Fruit fly (Drosophila melanogaster) ovary, adult (tissue): ENCODE data around the gene CG43165.

ENCODE experiments used
- CG17801 ChIP-seq: fragments of 200-800 bp; optimal IDR thresholded peaks from 2 replicates; lab custom pipeline; 2019; ENCODE audit warnings: missing biosample characterization, mild to moderate bottlenecking, missing genetic modification characterization, moderate library complexity; ENCODE audit not compliant: partially characterized antibody

CG43165 gene

DNA sequence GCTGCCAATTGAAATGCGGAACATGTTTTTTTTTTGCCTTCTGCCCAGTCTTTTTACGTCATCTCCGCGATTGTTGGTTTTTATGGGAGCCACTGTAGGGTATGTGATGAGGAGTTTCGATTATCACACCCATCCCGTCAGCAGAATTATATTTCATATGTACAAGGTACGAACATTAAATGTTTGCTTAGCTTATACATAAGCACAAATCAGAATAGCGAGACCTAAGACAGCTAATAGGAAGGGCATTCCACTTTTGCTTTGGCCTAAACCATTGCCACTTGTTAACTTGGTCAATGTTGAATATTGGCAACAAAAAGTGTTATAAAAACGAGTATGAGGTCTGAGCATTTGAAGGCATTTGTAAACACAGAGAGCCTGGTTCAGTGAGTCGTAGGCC lies 8.4 kb upstream of the CG43165 start, which contains the start of gene CG2816:
CG2816 (plus strand) TSS at position 400 of the 400 bp plus-strand sequence.
- TF ChIP-seq CG17801 (GFP tag; lab: Kevin White, UChicago) = no peak

DNA sequence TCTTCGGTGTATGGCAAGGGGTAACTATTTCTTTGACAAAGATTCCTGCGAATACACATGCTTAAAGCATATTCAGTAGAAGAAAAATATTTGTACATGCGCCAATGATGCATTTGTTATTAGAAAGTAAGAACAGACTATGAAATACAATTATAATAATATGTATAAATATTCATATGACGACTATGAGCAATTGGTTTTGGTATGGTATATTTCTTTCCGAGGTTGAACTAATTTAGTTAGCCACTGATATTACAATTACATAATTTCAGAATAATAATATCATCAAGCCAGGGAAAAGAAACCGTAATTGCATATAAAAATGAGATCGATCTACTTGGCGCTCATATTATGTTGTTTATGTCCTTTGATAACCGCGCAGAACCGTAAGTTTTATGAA lies 6.7 kb upstream of the CG43165 start, which contains the start of gene CG43145:
CG43145 (plus strand) TSS at position 301 of the 400 bp plus-strand sequence.
- no peak for TF ChIP-seq CG17801 (GFP tag; lab: Kevin White, UChicago)

DNA sequence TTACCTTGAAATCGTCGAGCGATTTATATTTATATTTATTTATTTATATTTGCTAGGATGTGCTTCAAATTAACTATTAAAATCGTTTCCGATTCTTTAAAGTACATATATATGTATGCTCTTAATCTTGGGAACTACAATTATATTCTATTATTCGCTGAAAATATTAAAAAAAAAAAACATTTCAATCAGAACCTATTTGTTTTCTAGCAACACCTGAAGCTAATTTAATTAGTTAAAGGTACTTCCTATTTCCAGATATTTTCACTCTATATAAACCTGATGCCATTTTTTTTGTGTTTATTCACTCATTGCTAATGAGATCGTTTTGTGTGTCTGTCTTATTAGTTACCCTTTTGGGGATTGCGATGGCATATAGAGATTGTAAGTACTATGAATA lies 6.2 kb upstream of the CG43165 start, which contains the start of gene CG42467:
CG42467 (plus strand) TSS at position 301 of the 400 bp plus-strand sequence.
- no peak for TF ChIP-seq CG17801 (GFP tag; lab: Kevin White, UChicago)

DNA sequence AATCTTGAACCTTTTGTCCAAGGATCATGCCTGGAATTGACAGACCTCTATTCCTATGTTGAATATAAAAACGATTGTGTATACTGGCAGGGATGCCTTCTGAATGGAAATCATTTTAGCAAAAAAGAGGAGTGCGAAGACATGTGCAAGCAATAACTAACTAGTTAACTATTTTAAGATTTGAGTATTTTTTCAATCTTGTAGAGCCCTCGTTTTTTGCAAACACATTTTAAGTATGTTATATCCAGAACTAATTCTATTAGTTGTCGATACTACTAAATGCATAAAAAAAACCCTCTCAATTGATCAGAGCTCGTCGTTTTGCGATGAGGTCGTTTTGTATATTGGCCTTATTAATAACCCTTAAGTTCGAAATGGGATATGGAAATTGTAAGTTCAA lies 5.6 kb upstream of the CG43165 start, which contains the start of gene Sfp24C1:
Sfp24C1 (plus strand) TSS at position 301 of the 400 bp plus-strand sequence.
- no peak for TF ChIP-seq CG17801 (GFP tag; lab: Kevin White, UChicago)

DNA sequence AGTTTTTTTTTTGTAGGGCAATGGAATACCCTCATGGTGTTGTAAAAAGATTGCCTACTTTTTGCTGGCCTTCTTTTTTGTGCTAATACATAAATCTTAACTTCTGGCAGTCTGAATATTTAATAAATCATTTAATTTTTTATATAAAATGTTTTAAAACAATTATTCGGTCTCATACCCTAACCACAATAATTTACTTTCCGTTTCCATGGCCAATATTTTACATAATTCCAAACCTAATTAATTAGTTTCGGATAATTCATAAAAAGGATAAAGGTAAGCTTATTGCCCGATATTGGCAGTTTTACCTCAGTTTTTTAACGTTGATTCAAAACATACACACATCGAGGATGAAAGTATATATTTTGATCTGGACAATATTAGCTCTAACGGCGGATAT lies 5.1 kb upstream of the CG43165 start, which contains the start of gene CG42465:
CG42465 (plus strand) TSS at position 301 of the 400 bp plus-strand sequence.
- TF ChIP-seq CG17801 (GFP tag; lab: Kevin White, UChicago) = no peak

DNA sequence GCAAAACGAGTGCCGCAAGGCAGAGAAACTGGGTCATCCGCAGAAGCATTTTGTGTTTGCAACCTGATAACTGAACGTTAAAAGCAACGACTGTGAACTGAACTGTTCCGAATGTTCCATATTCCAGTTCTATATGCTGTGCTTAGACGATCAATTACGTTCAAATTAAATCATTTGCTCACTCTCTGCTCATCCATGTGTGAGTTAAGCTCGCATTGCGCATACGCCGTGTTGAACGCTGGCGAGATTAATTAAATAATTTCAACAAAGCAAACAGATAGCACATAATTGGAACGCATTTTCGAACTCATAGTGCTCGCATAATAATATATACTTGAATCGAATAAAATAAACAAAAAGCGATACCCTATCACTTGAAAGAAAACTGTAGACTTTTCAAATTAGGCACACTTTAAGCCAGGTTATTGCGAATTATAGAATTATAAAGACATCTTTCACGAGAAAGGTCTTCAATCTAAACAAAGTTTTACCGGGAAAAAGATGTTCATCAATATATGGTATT lies 4.2 kb upstream of the CG43165 start, which contains the start of the genes CG10031 and CG42464:
CG10031 (minus strand) TSS at position 101 of the 523 bp plus-strand sequence.
CG42464 (plus strand) TSS at position 473 of the 523 bp plus-strand sequence.
- no peak for TF ChIP-seq CG17801 (GFP tag; lab: Kevin White, UChicago)

DNA sequence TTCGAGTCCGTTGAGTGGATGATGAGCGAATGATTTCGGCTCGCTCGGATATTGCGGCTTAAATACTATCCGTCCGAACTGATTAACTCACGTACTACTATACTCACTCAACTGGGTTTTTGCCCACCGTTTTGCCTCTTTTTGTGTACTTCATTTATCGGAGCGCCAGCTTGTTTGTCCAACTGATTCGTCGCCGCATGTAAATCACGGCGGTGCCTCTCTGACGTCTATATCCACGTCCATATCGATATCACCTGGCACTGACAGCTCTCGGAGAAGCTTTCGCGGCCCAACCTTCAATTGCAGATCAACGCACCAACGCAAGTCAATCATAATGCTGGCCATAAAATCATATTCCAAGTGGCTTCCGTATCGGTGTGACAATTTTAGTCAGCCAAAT lies 3.0 kb upstream of the CG43165 start, which contains the start of gene CG3604:
CG3604 (minus strand) TSS at position 101 of the 400 bp plus-strand sequence.
- no peak for TF ChIP-seq CG17801 (GFP tag; lab: Kevin White, UChicago)

DNA sequence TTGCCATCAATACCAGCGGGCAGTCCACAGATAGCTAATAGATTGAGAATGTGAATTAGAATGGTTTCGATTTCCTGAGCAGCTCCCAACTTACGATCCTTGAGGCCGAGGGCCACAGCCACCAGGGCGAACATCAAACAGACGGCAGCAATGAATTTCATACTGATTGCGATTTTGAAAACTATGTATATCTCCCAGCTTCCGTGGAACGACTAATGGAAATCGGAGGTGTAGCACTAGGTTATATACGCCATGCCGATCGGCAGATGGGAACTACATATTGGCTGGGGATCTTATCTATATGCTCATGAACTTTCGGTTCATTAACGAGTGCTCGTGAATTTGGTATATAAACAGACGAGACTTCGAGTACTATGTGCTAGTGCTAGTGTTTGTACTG lies 1.6 kb upstream of the CG43165 start, which contains the start of gene IM33:
IM33 (minus strand) TSS at position 221 of the 400 bp plus-strand sequence.
- TF ChIP-seq CG17801 (GFP tag; lab: Kevin White, UChicago) = no peak

DNA sequence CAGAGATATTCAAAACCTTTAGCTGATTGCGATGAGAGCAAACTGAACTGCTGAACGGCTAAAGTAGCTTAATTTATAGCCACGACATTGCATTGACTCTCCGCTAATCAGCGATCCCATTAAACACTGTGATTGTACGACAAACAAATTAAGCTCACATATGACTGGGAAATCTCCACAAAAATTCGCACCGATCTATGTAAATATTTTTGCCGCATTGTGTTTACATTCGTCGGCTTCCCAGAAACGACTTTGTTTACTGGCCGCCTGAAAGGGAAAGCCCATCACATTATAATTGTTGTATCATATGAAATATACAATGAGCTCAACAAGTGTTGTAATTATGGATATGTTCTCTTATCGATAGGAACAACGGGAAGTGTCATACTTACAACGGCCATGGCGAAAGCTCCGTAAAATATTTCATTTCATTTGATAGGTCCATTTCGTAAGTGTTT lies 570 bp upstream of the CG43165 start, which contains the start of gene CG16713:
CG16713 (minus strand) TSS at position 51 of the 458 bp plus-strand sequence.
- TF ChIP-seq CG17801 (GFP tag; lab: Kevin White, UChicago) = no peak

DNA sequence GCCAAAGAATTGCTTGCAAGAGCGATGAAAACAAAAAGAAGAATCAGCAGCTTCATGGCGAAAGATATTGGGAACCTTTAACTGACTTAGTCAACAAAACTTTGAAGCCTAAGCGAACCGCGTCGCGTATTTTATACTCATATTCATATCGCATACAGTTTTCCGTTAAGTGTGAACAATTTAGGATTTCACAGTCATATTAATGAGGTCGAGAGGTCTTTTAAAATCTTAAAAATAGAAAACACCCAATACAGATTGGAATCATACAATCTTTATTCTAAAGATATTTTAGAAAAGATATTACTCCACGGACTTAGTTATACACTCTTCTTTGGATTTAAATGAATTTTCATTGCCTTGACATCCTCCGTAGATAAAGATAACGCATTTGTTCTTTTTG lies 1.0 kb downstream of the CG43165 start, which contains the start of gene Acp24A4:
Acp24A4 (minus strand) TSS at position 101 of the 400 bp plus-strand sequence.
- no peak for TF ChIP-seq CG17801 (GFP tag; lab: Kevin White, UChicago)

DNA sequence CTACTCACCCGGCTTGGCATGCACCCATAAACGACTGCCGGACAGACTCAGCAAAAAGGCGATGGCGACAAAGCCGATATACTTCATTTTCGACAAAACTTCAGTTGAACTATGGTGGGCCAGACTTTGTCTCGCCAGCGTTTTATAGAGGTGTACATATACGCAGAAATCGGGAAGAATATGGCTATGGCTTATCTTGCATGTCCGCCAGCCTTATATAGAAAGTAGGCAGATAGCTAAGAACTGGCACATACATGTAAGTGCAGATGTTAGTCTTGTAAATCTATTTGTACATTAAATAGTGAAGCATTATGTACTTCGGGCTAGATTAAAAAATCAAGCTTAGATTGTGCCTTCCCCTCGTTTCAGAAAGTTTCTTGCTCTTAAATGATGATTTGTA lies 1.7 kb downstream of the CG43165 start, which contains the start of gene CG3513:
CG3513 (minus strand) TSS at position 101 of the 400 bp plus-strand sequence.
- no peak for TF ChIP-seq CG17801 (GFP tag; lab: Kevin White, UChicago)

DNA sequence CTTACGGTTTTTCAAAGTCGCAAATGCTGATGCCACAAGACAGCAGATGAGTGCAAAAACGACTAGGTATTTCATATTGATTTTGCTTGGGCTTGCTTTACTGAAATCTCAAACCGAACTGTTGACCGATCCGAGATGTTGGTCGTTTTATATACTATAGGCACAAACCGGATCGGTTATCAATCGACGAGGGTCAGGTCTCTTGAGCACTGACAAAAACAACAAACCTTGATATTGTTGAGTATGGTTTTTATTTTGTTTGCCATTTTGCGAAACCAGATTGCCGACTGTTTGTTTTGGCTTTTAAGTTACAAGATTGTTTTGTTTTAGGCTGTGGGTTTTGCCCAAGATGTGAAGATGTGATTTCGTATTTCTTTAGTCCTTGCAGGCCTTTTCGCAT lies 2.4 kb downstream of the CG43165 start, which contains the start of gene CG16704:
CG16704 (minus strand) TSS at position 122 of the 400 bp plus-strand sequence.
- no peak for TF ChIP-seq CG17801 (GFP tag; lab: Kevin White, UChicago)

DNA sequence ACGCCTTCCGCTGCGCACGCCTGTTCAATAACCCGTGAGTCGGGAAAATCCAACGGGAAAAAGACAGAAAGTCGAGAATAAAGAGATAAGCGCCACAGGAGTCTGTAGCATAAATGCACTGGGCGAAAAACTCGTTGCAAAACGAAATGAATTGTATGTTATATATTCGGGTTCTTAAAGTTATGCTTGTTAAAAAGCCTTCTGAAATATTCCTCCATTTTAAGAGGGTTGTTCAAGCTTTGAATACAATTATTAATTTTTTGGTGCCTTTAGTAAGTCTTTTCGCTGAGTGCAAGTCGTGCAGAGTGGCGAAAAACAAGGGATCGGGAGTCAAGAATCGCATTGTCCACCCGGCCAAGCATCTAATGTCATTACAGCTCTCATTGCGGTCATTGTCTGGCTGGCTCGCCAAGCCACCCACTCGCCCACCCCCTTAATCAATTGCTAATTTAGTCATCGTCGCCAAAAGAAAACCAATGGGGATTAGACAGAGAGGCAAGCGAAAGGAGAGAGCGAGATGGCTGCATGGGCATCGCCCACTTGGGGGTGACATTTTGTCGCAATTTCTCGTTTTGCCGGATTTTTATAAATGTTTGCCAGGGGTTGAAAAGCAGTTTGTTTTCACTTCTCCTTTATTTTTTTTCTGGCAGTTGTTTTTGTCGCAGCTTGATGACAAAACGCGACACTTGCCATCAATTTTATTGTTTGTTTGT lies 9.5 kb downstream of the CG43165 start:
- no peak for TF ChIP-seq CG17801 (GFP tag; lab: Kevin White, UChicago)

DNA sequence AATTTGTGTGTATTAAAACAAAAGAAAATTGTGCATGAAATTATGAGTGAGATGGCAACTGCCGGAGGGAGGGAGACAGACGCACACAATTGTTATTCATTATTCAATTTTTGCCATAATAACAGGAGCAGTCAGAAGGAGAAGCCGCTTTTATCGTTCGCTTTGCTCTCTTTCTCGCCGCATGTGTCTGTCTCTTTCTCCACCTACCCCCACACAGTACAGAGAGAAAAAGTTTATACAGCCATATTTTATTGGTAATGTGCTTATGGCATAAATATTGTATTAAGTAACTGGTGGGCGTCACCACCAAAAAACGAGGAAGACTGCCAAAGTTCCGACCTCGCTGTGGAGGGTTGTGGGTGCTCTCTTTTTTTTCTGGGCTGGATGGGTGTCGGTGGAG lies 12.3 kb downstream of the CG43165 start:
- no peak for TF ChIP-seq CG17801 (GFP tag; lab: Kevin White, UChicago)

DNA sequence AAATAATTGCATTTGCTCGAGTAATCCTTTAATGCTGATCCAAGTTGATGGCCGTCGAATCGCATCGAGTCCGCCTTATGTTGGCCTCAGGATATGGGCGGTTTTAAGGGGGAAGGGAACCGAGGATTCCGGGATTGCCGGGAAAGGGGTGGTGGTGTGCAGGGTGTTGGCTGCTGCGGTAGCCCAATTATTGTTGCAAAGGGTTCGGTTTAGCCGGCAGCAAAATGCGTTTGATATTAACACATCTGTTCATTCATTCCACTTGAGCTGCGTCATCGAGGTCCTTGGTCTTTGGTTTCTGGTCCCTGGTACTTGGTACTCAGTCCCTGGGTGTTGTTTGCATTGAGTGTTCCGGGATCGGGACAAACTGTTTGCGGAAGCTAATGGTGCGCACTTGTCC lies 13.5 kb downstream of the CG43165 start:
- TF ChIP-seq CG17801 (GFP tag; lab: Kevin White, UChicago) = no peak
